Fruit fly (Drosophila melanogaster) Kc167 (cell line): ENCODE results near the gene Npc2c.

Experiments
- Myc ChIP-seq: fragments of >200 bp; optimal IDR thresholded peaks from 2 replicates; lab custom pipeline; 2017; ENCODE audit warnings: missing external identifiers
- Sin3A ChIP-seq: fragments of >200 bp; optimal IDR thresholded peaks from 2 replicates; lab custom pipeline; 2018; ENCODE audit warnings: missing external identifiers
- h ChIP-seq: fragments of >200 bp; optimal IDR thresholded peaks from 3 replicates; lab custom pipeline; 2018; ENCODE audit warnings: missing external identifiers
- insv ChIP-seq: fragments of >200 bp; optimal IDR thresholded peaks from 3 replicates; lab custom pipeline; 2018; ENCODE audit warnings: missing external identifiers
- psq ChIP-seq: fragments of >200 bp; optimal IDR thresholded peaks from 2 replicates; lab custom pipeline; 2017; ENCODE audit warnings: missing external identifiers
- ttk ChIP-seq: sonication (Bioruptor generic); optimal IDR thresholded peaks from 2 replicates; lab custom pipeline; 2017; ENCODE audit warnings: missing external identifiers

Gene Npc2c

dm6 chr3R:10080699-10081098, 20.6 kb downstream of the Npc2c start:
- no peak for TF ChIP-seq Sin3A
- TF ChIP-seq ttk (lab: Kevin White, UChicago), result no peak
- TF ChIP-seq insv (lab: Kevin White, UChicago), result no peak
- no peak for TF ChIP-seq psq (lab: Kevin White, UChicago)
- TF ChIP-seq Myc (lab: Kevin White, UChicago), result no peak
- no peak for TF ChIP-seq h (lab: Kevin White, UChicago)

dm6 chr3R:10081469-10082111, 21.5 kb downstream of the Npc2c start:
- TF ChIP-seq psq (lab: Kevin White, UChicago) (no peak), Myc (lab: Kevin White, UChicago) (no peak), h (lab: Kevin White, UChicago) (no peak), Sin3A (no peak), ttk (lab: Kevin White, UChicago) (no peak), insv (lab: Kevin White, UChicago) (no peak)

dm6 chr3R:10082549-10083075, 22.6 kb downstream of the Npc2c start:
- TF ChIP-seq ttk (lab: Kevin White, UChicago) (no peak), psq (lab: Kevin White, UChicago) (no peak), Sin3A (no peak), Myc (lab: Kevin White, UChicago) (no peak), insv (lab: Kevin White, UChicago) (no peak), h (lab: Kevin White, UChicago) (no peak)

dm6 chr3R:10083077-10083476, 23.0 kb downstream of the Npc2c start:
- TF ChIP-seq psq (lab: Kevin White, UChicago), result no peak
- TF ChIP-seq h (lab: Kevin White, UChicago), result no peak
- TF ChIP-seq Myc (lab: Kevin White, UChicago), result no peak
- no peak for TF ChIP-seq insv (lab: Kevin White, UChicago)
- TF ChIP-seq Sin3A, result no peak
- no peak for TF ChIP-seq ttk (lab: Kevin White, UChicago)

dm6 chr3R:10084179-10084647, 24.2 kb downstream of the Npc2c start:
- no peak for TF ChIP-seq psq (lab: Kevin White, UChicago)
- TF ChIP-seq insv (lab: Kevin White, UChicago), result no peak
- TF ChIP-seq Myc (lab: Kevin White, UChicago), result no peak
- no peak for TF ChIP-seq ttk (lab: Kevin White, UChicago)

- TF ChIP-seq ttk (lab: Kevin White, UChicago) (no peak), psq (lab: Kevin White, UChicago) (no peak), Sin3A (no peak), insv (lab: Kevin White, UChicago) (no peak), h (lab: Kevin White, UChicago) (no peak), Myc (lab: Kevin White, UChicago) (no peak)
Observed at dm6 chr3R:10084914-10085313, 24.9 kb downstream of the Npc2c start.

- TF ChIP-seq Sin3A (no peak), insv (lab: Kevin White, UChicago) (no peak), ttk (lab: Kevin White, UChicago) (no peak), Myc (lab: Kevin White, UChicago) (no peak), h (lab: Kevin White, UChicago) (no peak), psq (lab: Kevin White, UChicago) (no peak)
Observed at dm6 chr3R:10086222-10086621, 26.2 kb downstream of the Npc2c start.

- TF ChIP-seq Sin3A (no peak), psq (lab: Kevin White, UChicago) (no peak), insv (lab: Kevin White, UChicago) (no peak), ttk (lab: Kevin White, UChicago) (no peak), Myc (lab: Kevin White, UChicago) (no peak), h (lab: Kevin White, UChicago) (no peak)
Observed at dm6 chr3R:10086683-10087082, 26.6 kb downstream of the Npc2c start.

- TF ChIP-seq insv (lab: Kevin White, UChicago), result no peak
- no peak for TF ChIP-seq Sin3A
- no peak for TF ChIP-seq h (lab: Kevin White, UChicago)
- no peak for TF ChIP-seq ttk (lab: Kevin White, UChicago)
- TF ChIP-seq psq (lab: Kevin White, UChicago), result no peak
- TF ChIP-seq Myc (lab: Kevin White, UChicago), result no peak
Observed at dm6 chr3R:10087206-10087927, 27.3 kb downstream of the Npc2c start.

- no peak for TF ChIP-seq insv (lab: Kevin White, UChicago)
- TF ChIP-seq ttk (lab: Kevin White, UChicago), result no peak
- TF ChIP-seq h (lab: Kevin White, UChicago), result no peak
- TF ChIP-seq Myc (lab: Kevin White, UChicago), result no peak
- no peak for TF ChIP-seq psq (lab: Kevin White, UChicago)
- TF ChIP-seq Sin3A, result no peak
Observed at dm6 chr3R:10089171-10089664, 29.2 kb downstream of the Npc2c start.

dm6 chr3R:10090906-10091305, 30.9 kb downstream of the Npc2c start:
- TF ChIP-seq ttk (lab: Kevin White, UChicago) (no peak), Myc (lab: Kevin White, UChicago) (no peak), insv (lab: Kevin White, UChicago) (no peak), psq (lab: Kevin White, UChicago) (no peak), h (lab: Kevin White, UChicago) (no peak), Sin3A (no peak)
